Fruit fly (Drosophila melanogaster) whole organism, embryonic: ENCODE results near the gene Kdm3.
A peak's percentile ranks its signal among the peaks of the same experiment; 100 is the strongest.

Source experiments
- ATbp ChIP-seq: fragments of 200-800 bp; sonication (Bioruptor generic); optimal IDR thresholded peaks from 2 replicates; lab custom pipeline; 2017; ENCODE audit warnings: missing biosample characterization, mild to moderate bottlenecking, missing genetic modification characterization, missing genetic modification reagents
- Aef1 ChIP-seq: fragments of 200-800 bp; sonication (Bioruptor generic); IDR thresholded peaks from 3 replicates; pipeline ENCODE4 v1.3.6; 2022; ENCODE audit warnings: missing biosample characterization, missing genetic modification characterization
- CG13123 ChIP-seq: fragments of 200-800 bp; sonication (Bioruptor generic); optimal IDR thresholded peaks from 2 replicates; lab custom pipeline; 2016; ENCODE audit warnings: missing biosample characterization, missing genetic modification characterization
- CG13287 ChIP-seq: fragments of 200-800 bp; sonication (Bioruptor generic); IDR thresholded peaks from 2 replicates; pipeline ENCODE4 v1.3.6; 2022; ENCODE audit warnings: missing biosample characterization, missing genetic modification characterization; ENCODE audit not compliant: partially characterized antibody
- CG15696 ChIP-seq: fragments of 200-800 bp; sonication (Bioruptor generic); optimal IDR thresholded peaks from 2 replicates; lab custom pipeline; 2019; ENCODE audit warnings: missing biosample characterization, mild to moderate bottlenecking, missing genetic modification characterization, moderate library complexity
- CG18764 ChIP-seq: fragments of 200-800 bp; sonication (Bioruptor generic); optimal IDR thresholded peaks from 3 replicates; lab custom pipeline; 2016; ENCODE audit warnings: missing biosample characterization, missing genetic modification characterization
- CG2199 ChIP-seq: fragments of 200-800 bp; sonication (Bioruptor generic); IDR thresholded peaks from 3 replicates; pipeline ENCODE4 v1.3.6; 2022; ENCODE audit warnings: missing biosample characterization, missing genetic modification characterization
- CG3281 ChIP-seq: fragments of 200-800 bp; sonication (Bioruptor generic); optimal IDR thresholded peaks from 3 replicates; lab custom pipeline; 2017; ENCODE audit warnings: missing biosample characterization, mild to moderate bottlenecking, missing genetic modification characterization
- CG33213 ChIP-seq: fragments of 200-800 bp; sonication (Bioruptor generic); optimal IDR thresholded peaks from 3 replicates; lab custom pipeline; 2016; ENCODE audit warnings: missing biosample characterization, missing genetic modification characterization
- CG3407 ChIP-seq: fragments of 200-800 bp; sonication (Bioruptor generic); optimal IDR thresholded peaks from 2 replicates; lab custom pipeline; 2018; ENCODE audit warnings: missing biosample characterization, mild to moderate bottlenecking, missing genetic modification characterization
- CG34422 ChIP-seq: fragments of 200-800 bp; sonication (Bioruptor generic); IDR thresholded peaks from 3 replicates; pipeline ENCODE4 v1.3.6; 2022; ENCODE audit warnings: missing biosample characterization, missing genetic modification characterization
- CG3995 ChIP-seq: fragments of 200-800 bp; sonication (Bioruptor generic); optimal IDR thresholded peaks from 3 replicates; lab custom pipeline; 2016; ENCODE audit warnings: missing biosample characterization, missing genetic modification characterization
- CG4282 ChIP-seq: fragments of 200-800 bp; sonication (Bioruptor generic); optimal IDR thresholded peaks from 2 replicates; lab custom pipeline; 2016; ENCODE audit warnings: missing biosample characterization, missing genetic modification characterization
- CG4854 ChIP-seq: fragments of 200-800 bp; sonication (Bioruptor generic); optimal IDR thresholded peaks from 2 replicates; lab custom pipeline; 2016; ENCODE audit warnings: missing biosample characterization, missing genetic modification characterization, inconsistent platforms
- CG6813 ChIP-seq: fragments of 200-800 bp; sonication (Bioruptor generic); optimal IDR thresholded peaks from 2 replicates; lab custom pipeline; 2017; ENCODE audit warnings: missing biosample characterization, missing genetic modification characterization, mild to moderate bottlenecking, moderate library complexity, missing genetic modification reagents
- CG7372 ChIP-seq: fragments of 200-800 bp; sonication (Bioruptor generic); IDR thresholded peaks from 2 replicates; pipeline ENCODE4 v1.3.6; 2022; ENCODE audit warnings: missing biosample characterization, missing genetic modification characterization
- CG8924 ChIP-seq: fragments of 200-800 bp; optimal IDR thresholded peaks from 3 replicates; lab custom pipeline; 2019; ENCODE audit warnings: missing biosample characterization, mild to moderate bottlenecking, missing genetic modification characterization, moderate library complexity
- CrebB ChIP-seq: fragments of 200-800 bp; sonication (Bioruptor generic); optimal IDR thresholded peaks from 3 replicates; lab custom pipeline; 2018; ENCODE audit warnings: missing biosample characterization, mild to moderate bottlenecking, missing genetic modification characterization
- Dek ChIP-seq: fragments of 200-800 bp; sonication (Bioruptor generic); optimal IDR thresholded peaks from 3 replicates; lab custom pipeline; 2019; ENCODE audit warnings: missing biosample characterization, mild to moderate bottlenecking, missing genetic modification characterization, moderate library complexity
- Dip2 ChIP-seq: fragments of 200-800 bp; sonication (Bioruptor generic); IDR thresholded peaks from 2 replicates; pipeline ENCODE4 v1.3.6; 2022; ENCODE audit warnings: missing biosample characterization, missing genetic modification characterization
- ERR ChIP-seq: fragments of 200-800 bp; sonication (Bioruptor generic); optimal IDR thresholded peaks from 2 replicates; lab custom pipeline; 2016; ENCODE audit warnings: missing biosample characterization, missing genetic modification characterization
- Fer1 ChIP-seq: fragments of 200-800 bp; sonication (Bioruptor generic); optimal IDR thresholded peaks from 2 replicates; lab custom pipeline; 2017; ENCODE audit warnings: missing biosample characterization, mild to moderate bottlenecking, missing genetic modification characterization
- H15 ChIP-seq: fragments of 200-800 bp; sonication (Bioruptor generic); IDR thresholded peaks from 3 replicates; pipeline ENCODE4 v1.3.6; 2022; ENCODE audit warnings: missing biosample characterization, missing genetic modification characterization
- HHEX ChIP-seq: fragments of 200-800 bp; sonication (Bioruptor generic); optimal IDR thresholded peaks from 3 replicates; lab custom pipeline; 2017; ENCODE audit warnings: missing biosample characterization, mild to moderate bottlenecking, missing genetic modification characterization, missing genetic modification reagents
- NC2α ChIP-seq: fragments of 200-800 bp; sonication (Bioruptor generic); optimal IDR thresholded peaks from 2 replicates; lab custom pipeline; 2016; ENCODE audit warnings: missing biosample characterization, missing genetic modification characterization
- chm ChIP-seq: fragments of 200-800 bp; sonication (Bioruptor generic); IDR thresholded peaks from 2 replicates; pipeline ENCODE4 v1.3.6; 2022; ENCODE audit warnings: missing biosample characterization, missing genetic modification characterization
- chn ChIP-seq: fragments of 200-800 bp; sonication (Bioruptor generic); optimal IDR thresholded peaks from 2 replicates; lab custom pipeline; 2016; ENCODE audit warnings: missing biosample characterization, missing genetic modification characterization
- dpn ChIP-seq, 2 experiments: fragments of 200-800 bp; sonication (Bioruptor generic); optimal IDR thresholded peaks; 3 replicates each; lab custom pipeline; 2016; ENCODE audit warnings: missing biosample characterization in 2 of 2, missing genetic modification characterization in 2 of 2
- gem ChIP-seq: fragments of 200-800 bp; sonication (Bioruptor generic); optimal IDR thresholded peaks from 2 replicates; lab custom pipeline; 2019; ENCODE audit warnings: missing biosample characterization, mild to moderate bottlenecking, missing genetic modification characterization, moderate library complexity
- knrl ChIP-seq: fragments of 200-800 bp; sonication (Bioruptor generic); IDR thresholded peaks from 3 replicates; pipeline ENCODE4 v1.3.6; 2022; ENCODE audit warnings: missing biosample characterization, missing genetic modification characterization; ENCODE audit not compliant: partially characterized antibody
- mld ChIP-seq: fragments of 200-800 bp; sonication (Bioruptor generic); IDR thresholded peaks from 3 replicates; pipeline ENCODE4 v1.3.6; 2022; ENCODE audit warnings: missing biosample characterization, missing genetic modification characterization; ENCODE audit not compliant: partially characterized antibody
- phol ChIP-seq: fragments of 200-800 bp; sonication (Bioruptor generic); optimal IDR thresholded peaks from 3 replicates; lab custom pipeline; 2018; ENCODE audit warnings: missing biosample characterization, mild to moderate bottlenecking, missing genetic modification characterization, moderate library complexity
- row ChIP-seq: fragments of 200-800 bp; sonication (Bioruptor generic); IDR thresholded peaks from 3 replicates; pipeline ENCODE4 v1.3.6; 2022; ENCODE audit warnings: missing biosample characterization, missing genetic modification characterization
- sd ChIP-seq: fragments of 200-800 bp; sonication (Bioruptor generic); optimal IDR thresholded peaks from 3 replicates; lab custom pipeline; 2018; ENCODE audit warnings: missing biosample characterization, mild to moderate bottlenecking, missing genetic modification characterization, moderate library complexity
- ttk ChIP-seq: fragments of 200-800 bp; sonication (Bioruptor generic); IDR thresholded peaks from 2 replicates; pipeline ENCODE4 v2.1.2; 2022; ENCODE audit warnings: missing biosample characterization, missing genetic modification characterization
- tx ChIP-seq: fragments of 200-800 bp; sonication (Bioruptor generic); optimal IDR thresholded peaks from 2 replicates; lab custom pipeline; 2016; ENCODE audit warnings: missing biosample characterization, missing genetic modification characterization
- unc-4 ChIP-seq: fragments of 200-800 bp; sonication (Bioruptor generic); IDR thresholded peaks from 2 replicates; pipeline ENCODE4 v1.3.6; 2022; ENCODE audit warnings: missing biosample characterization, missing genetic modification characterization; ENCODE audit not compliant: partially characterized antibody
- wek ChIP-seq: fragments of 200-800 bp; sonication (Bioruptor generic); optimal IDR thresholded peaks from 3 replicates; lab custom pipeline; 2018; ENCODE audit warnings: missing biosample characterization, mild to moderate bottlenecking, missing genetic modification characterization, moderate library complexity
- wor ChIP-seq: fragments of 200-800 bp; sonication (Bioruptor generic); IDR thresholded peaks from 2 replicates; pipeline ENCODE4 v1.3.6; 2022; ENCODE audit warnings: missing biosample characterization, missing genetic modification characterization
- zf30C ChIP-seq: fragments of 200-800 bp; sonication (Bioruptor generic); optimal IDR thresholded peaks from 3 replicates; lab custom pipeline; 2018; ENCODE audit warnings: missing biosample characterization, mild to moderate bottlenecking, missing genetic modification characterization

Gene Kdm3

dm6 chr3R:9529913-9530312 lies 14.1 kb downstream of the Kdm3 start (continued):
- TF ChIP-seq Fer1 (GFP tag; lab: Kevin White, UChicago) (no peak), ATbp (GFP tag; lab: Kevin White, UChicago) (peak; percentile 32), gem (tag; lab: Kevin White, UChicago) (no peak), CG13287 (no peak), CG15696 (no peak), CG6813 (GFP tag; lab: Kevin White, UChicago) (no peak), row (GFP tag; lab: Robert Waterston, UW) (no peak), H15 (GFP tag; lab: Robert Waterston, UW) (no peak), CG13123 (GFP tag; lab: Kevin White, UChicago) (no peak), wek (GFP tag; lab: Kevin White, UChicago) (no peak), tx (GFP tag; lab: Kevin White, UChicago) (no peak), CG18764 (GFP tag; lab: Kevin White, UChicago) (no peak), CG4282 (GFP tag; lab: Kevin White, UChicago) (no peak), Dek (tag; lab: Kevin White, UChicago) (peak; percentile 3), NC2α (GFP tag; lab: Kevin White, UChicago) (no peak), wor (no peak), Dip2 (GFP tag; lab: Robert Waterston, UW) (no peak), HHEX (no peak), chm (GFP tag; lab: Robert Waterston, UW) (no peak), chn (GFP tag; lab: Kevin White, UChicago) (no peak), ERR (GFP tag; lab: Kevin White, UChicago) (no peak), CG34422 (GFP tag; lab: Robert Waterston, UW) (no peak), CG8924 (tag; lab: Kevin White, UChicago) (no peak), sd (tag; lab: Kevin White, UChicago) (peak; percentile 5), mld (GFP tag; lab: Robert Waterston, UW) (no peak), CG7372 (GFP tag; lab: Robert Waterston, UW) (no peak), dpn (GFP tag; optimal IDR thresholded peaks at IDR 0.05; lab: Kevin White, UChicago) (no peak), CG2199 (GFP tag; lab: Robert Waterston, UW) (no peak), CG3407 (GFP tag; lab: Kevin White, UChicago) (no peak), CG33213 (GFP tag; lab: Kevin White, UChicago) (no peak), ttk (GFP tag; lab: Robert Waterston, UW) (no peak), zf30C (no peak), CG3281 (GFP tag; lab: Kevin White, UChicago) (peak; percentile 7), CG3995 (GFP tag; lab: Kevin White, UChicago) (no peak), Aef1 (no peak), phol (tag; lab: Kevin White, UChicago) (no peak), knrl (GFP tag; lab: Robert Waterston, UW) (no peak), CG4854 (GFP tag; lab: Kevin White, UChicago) (no peak), CrebB (tag; lab: Kevin White, UChicago) (no peak), unc-4 (GFP tag; lab: Robert Waterston, UW) (no peak)
